Worm (Caenorhabditis elegans): ENCODE measurements around the gene cal-5.

ce11 chrX:5102338-5102737 lies 24.6 kb upstream of the cal-5 start:
- TF ChIP-seq zag-1 (tag; optimal IDR thresholded peaks at IDR 0.05) (no peak), ztf-11 (tag; optimal IDR thresholded peaks at IDR 0.05) (no peak), nhr-237 (tag; optimal IDR thresholded peaks at IDR 0.05) (no peak), sma-9 (GFP tag; optimal IDR thresholded peaks at IDR 0.05) (no peak), sma-9 (tag; optimal IDR thresholded peaks at IDR 0.05) (no peak), R02D3.7 (tag; optimal IDR thresholded peaks at IDR 0.05) (no peak), ceh-82 (tag; optimal IDR thresholded peaks at IDR 0.05) (no peak), ama-1 (optimal IDR thresholded peaks at IDR 0.05) (no peak), nhr-6 (tag; optimal IDR thresholded peaks at IDR 0.05) (no peak), fos-1 (tag; optimal IDR thresholded peaks at IDR 0.05) (no peak), lin-13 (GFP tag; optimal IDR thresholded peaks at IDR 0.05) (no peak), snpc-4 (tag; optimal IDR thresholded peaks at IDR 0.05) (no peak), alr-1 (tag; optimal IDR thresholded peaks at IDR 0.05) (no peak)
